Worm (Caenorhabditis elegans) whole organism, midembryonic: ENCODE data around the gene mrpl-41.
"Not testable (repeated sequence)": the region's sequence is repeated elsewhere in the genome, so short reads cannot be mapped to it uniquely, and the experiment has no call there.

Source experiments
- T22C8.4 ChIP-seq: fragments of 200-800 bp; sonication (Bioruptor generic); IDR thresholded peaks from 2 replicates; pipeline ENCODE4 v1.3.6; 2022; ENCODE audit warnings: missing genetic modification characterization, missing compliant biosample characterization
- cog-1 ChIP-seq: sonication (generic microtip); optimal IDR thresholded peaks from 2 replicates; lab custom pipeline; 2016; ENCODE audit warnings: missing genetic modification characterization, missing compliant biosample characterization
- flt-1 ChIP-seq: fragments of 200-800 bp; sonication (Bioruptor generic); IDR thresholded peaks from 2 replicates; pipeline ENCODE4 v1.3.6; 2022; ENCODE audit warnings: missing genetic modification characterization, missing compliant biosample characterization
- klf-2 ChIP-seq: fragments of 200-800 bp; sonication (Bioruptor generic); conservative IDR thresholded peaks from 2 replicates; pipeline ENCODE4 v1.3.6; 2022; ENCODE audit warnings: missing genetic modification reagents, missing genetic modification characterization, missing compliant biosample characterization
- med-1 ChIP-seq: sonication (generic microtip); optimal IDR thresholded peaks from 2 replicates; lab custom pipeline; 2017; ENCODE audit warnings: missing genetic modification characterization, mild to moderate bottlenecking, missing compliant biosample characterization, antibody characterized with exemption, missing genetic modification reagents; ENCODE audit not compliant: insufficient read depth
- ref-1 ChIP-seq: fragments of 200-800 bp; sonication (Bioruptor generic); conservative IDR thresholded peaks from 2 replicates; pipeline ENCODE4 v1.3.6; 2022; ENCODE audit warnings: missing genetic modification reagents, missing genetic modification characterization, missing compliant biosample characterization
- tab-1 ChIP-seq: fragments of 200-800 bp; sonication (Bioruptor generic); IDR thresholded peaks from 2 replicates; pipeline ENCODE4 v1.3.6; 2022; ENCODE audit warnings: missing genetic modification characterization, missing compliant biosample characterization
- ztf-23 ChIP-seq: fragments of 200-800 bp; sonication (Bioruptor generic); IDR thresholded peaks from 2 replicates; pipeline ENCODE4 v1.3.6; 2022; ENCODE audit warnings: missing genetic modification reagents, missing genetic modification characterization, missing compliant biosample characterization
- ztf-29 ChIP-seq: fragments of 200-800 bp; sonication (Bioruptor generic); IDR thresholded peaks from 2 replicates; pipeline ENCODE4 v1.3.6; 2022; ENCODE audit warnings: missing genetic modification reagents, missing genetic modification characterization, missing compliant biosample characterization

mrpl-41 gene

ce11 chrII:300977-301772 lies 12.4 kb downstream of the mrpl-41 start, which contains the start of gene K01A2.5:
K01A2.5 (plus strand) TSS chrII:301273.
- TF ChIP-seq cog-1 (tag; lab: Kevin White, UChicago), result peak; percentile 22
- TF ChIP-seq ztf-29 (GFP tag; lab: Robert Waterston, UW), result no peak

DNA sequence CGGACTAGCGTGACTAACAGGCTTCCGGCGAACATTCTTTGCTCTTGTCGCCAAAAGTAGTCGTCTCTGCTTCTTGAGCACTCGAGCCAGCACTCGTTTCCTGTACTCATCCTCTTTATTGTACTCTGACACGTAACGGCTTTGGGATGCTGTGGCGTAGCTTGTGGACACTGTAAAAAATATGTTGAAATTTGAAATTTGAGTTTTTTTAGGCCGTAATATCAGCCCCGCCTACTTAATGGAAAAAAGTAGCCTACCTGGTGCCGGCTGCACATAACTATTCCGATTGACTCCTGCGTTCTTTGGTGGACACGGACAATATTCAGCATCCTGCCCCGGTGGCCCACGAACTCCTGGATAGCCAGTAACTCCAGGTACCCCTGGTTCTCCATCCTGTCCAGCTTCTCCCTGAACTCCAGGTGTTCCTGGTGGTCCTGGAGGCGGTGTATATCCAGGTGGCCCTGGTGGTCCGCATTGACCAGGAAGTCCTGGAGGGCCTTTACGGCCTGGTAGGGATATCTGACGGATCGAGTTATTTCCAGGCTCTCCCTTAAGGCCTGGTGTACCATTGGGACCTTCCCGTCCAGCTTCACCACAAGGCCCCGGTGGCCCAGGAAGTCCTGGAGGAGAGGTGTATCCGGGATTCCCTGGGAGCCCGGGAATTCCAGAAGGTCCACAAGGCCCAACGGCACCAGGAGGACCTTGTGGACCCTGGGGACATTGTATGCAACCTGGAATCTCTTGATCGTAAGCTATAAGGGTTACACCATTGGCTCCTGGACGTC lies 15.4 kb downstream of the mrpl-41 start:
- TF ChIP-seq klf-2 (GFP tag; lab: Robert Waterston, UW) (no peak), ref-1 (GFP tag; lab: Robert Waterston, UW) (no peak), ztf-29 (GFP tag; lab: Robert Waterston, UW) (no peak), flt-1 (no peak), cog-1 (tag; lab: Kevin White, UChicago) (no peak), T22C8.4 (GFP tag; lab: Robert Waterston, UW) (no peak), ztf-23 (no peak), med-1 (GFP tag; lab: Kevin White, UChicago) (no peak), tab-1 (GFP tag; lab: Robert Waterston, UW) (no peak)

- no peak for TF ChIP-seq tab-1 (GFP tag; lab: Robert Waterston, UW)
- TF ChIP-seq med-1 (GFP tag; lab: Kevin White, UChicago), result no peak
- TF ChIP-seq klf-2 (GFP tag; lab: Robert Waterston, UW), result no peak
- no peak for TF ChIP-seq cog-1 (tag; lab: Kevin White, UChicago)
- TF ChIP-seq flt-1, result no peak
- TF ChIP-seq ref-1 (GFP tag; lab: Robert Waterston, UW), result no peak
- TF ChIP-seq ztf-29 (GFP tag; lab: Robert Waterston, UW), result no peak
- no peak for TF ChIP-seq T22C8.4 (GFP tag; lab: Robert Waterston, UW)
- no peak for TF ChIP-seq ztf-23
Observed at ce11 chrII:305645-306044, 16.9 kb downstream of the mrpl-41 start, which contains the start of gene col-69. col-69 (minus strand) TSS chrII:305745.

DNA sequence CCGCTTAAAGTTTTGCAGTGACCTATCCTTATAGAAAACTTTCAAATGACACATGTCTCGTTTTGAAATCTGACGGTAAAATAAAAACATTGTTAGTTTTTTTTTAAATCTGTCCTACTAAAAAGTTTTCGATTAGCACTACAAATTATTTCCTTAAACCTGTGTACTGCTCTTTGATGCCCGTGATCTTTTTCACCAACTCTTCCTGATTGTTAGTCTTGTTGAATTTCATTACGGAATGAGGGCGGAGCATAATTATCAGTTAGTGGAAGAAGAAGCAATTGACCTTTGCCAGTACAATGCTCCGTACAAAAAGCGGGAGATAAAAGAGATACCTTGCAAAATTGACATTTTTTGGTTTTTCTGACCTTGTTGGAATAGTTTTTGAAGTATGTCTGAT lies 18.4 kb downstream of the mrpl-41 start, which contains the start of gene K01A2.4:
TSS of gene K01A2.4 (plus strand) at position 301 of the 400 bp plus-strand sequence.
- TF ChIP-seq flt-1 (no peak), ztf-29 (GFP tag; lab: Robert Waterston, UW) (no peak), ztf-23 (no peak), ref-1 (GFP tag; lab: Robert Waterston, UW) (no peak), cog-1 (tag; lab: Kevin White, UChicago) (no peak), T22C8.4 (GFP tag; lab: Robert Waterston, UW) (no peak)

DNA sequence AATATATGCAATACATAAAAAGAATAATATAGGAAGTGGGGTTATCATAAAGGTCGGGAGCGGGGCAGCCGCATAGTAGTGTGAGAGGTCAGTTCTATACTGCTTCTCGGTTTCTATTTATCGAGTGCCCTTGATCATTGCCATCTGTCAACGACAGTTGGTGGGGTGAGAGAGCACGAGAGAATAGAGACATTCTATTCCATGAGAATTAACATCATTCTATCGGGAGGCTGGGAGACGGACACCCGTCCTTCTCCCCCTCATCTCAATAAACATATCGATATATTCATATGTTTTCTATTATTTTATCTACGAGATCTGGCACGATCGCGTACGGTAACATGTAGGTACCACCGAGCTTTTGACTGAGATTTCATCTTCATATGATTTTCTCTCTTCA lies 23.4 kb downstream of the mrpl-41 start, which contains the start of gene mps-2:
TSS of gene mps-2 (minus strand) at position 101 of the 400 bp plus-strand sequence.
- not testable (repeated sequence) for TF ChIP-seq ztf-29 (GFP tag; lab: Robert Waterston, UW); ref-1 (GFP tag; lab: Robert Waterston, UW); ztf-23

DNA sequence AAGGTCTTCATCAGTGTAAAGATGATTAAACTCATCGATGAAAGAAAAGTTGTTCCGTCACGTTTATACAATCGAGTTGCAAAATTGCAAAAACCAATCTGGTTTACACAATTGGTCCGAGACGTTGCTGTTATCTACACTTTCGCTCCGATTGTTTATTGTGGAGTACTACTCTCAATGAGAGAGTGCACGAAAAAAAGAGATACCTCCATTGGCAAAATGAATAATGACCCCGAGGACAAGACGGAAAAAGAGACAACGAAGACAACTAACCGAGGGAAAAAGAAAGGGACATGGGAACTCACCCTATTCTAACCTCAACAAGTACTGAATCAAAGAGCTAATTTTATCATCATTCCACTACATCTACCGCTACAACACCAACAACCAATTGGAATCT lies 24.8 kb downstream of the mrpl-41 start:
- TF ChIP-seq T22C8.4 (GFP tag; lab: Robert Waterston, UW) (no peak), med-1 (GFP tag; lab: Kevin White, UChicago) (no peak), ref-1 (GFP tag; lab: Robert Waterston, UW) (no peak)

DNA sequence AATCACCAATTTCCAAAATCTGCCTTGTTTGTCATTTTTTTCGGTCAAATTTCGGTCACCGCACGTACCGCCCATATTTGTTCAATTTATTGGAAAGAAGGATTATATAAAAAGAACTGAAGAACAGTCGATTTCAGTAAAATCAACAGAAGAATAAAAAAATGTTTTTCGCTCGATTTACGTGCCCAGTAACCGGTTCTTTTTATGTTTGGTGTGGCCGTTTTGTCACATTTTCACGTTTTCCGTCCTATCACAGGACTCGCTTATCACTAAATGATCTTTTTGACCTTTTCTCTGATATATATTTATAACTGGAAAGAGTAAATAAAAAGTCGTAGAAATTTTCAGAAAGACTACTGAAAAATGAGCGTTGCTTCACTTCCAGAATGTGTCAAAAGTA lies 30.7 kb downstream of the mrpl-41 start, which contains the start of gene far-7:
TSS of gene far-7 (plus strand) at position 331 of the 400 bp plus-strand sequence.
- TF ChIP-seq T22C8.4 (GFP tag; lab: Robert Waterston, UW) (no peak), klf-2 (GFP tag; lab: Robert Waterston, UW) (no peak), tab-1 (GFP tag; lab: Robert Waterston, UW) (no peak), cog-1 (tag; lab: Kevin White, UChicago) (no peak), ztf-23 (no peak), med-1 (GFP tag; lab: Kevin White, UChicago) (no peak), flt-1 (no peak), ztf-29 (GFP tag; lab: Robert Waterston, UW) (no peak), ref-1 (GFP tag; lab: Robert Waterston, UW) (no peak)

DNA sequence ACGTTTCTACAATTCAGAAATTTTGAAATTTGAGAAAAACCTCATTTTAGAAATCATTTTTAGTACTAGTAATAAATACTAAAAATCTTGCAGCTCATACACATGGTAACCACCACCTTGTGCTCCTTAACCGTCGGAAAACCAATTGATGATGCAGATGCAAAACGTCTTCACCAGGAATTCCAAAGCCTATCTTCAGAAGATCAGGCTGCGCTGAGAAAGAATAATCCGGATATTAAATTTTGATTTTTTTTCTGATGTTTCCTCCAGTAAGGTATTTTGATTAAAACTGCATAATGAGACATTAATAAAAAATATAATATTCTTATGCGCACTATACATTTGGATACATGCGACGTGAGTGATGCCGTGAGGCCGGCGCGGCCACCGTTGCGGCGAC lies 32.0 kb downstream of the mrpl-41 start:
- TF ChIP-seq tab-1 (GFP tag; lab: Robert Waterston, UW) (no peak), T22C8.4 (GFP tag; lab: Robert Waterston, UW) (no peak), klf-2 (GFP tag; lab: Robert Waterston, UW) (no peak), ref-1 (GFP tag; lab: Robert Waterston, UW) (no peak), med-1 (GFP tag; lab: Kevin White, UChicago) (no peak), cog-1 (tag; lab: Kevin White, UChicago) (no peak), flt-1 (no peak), ztf-23 (no peak), ztf-29 (GFP tag; lab: Robert Waterston, UW) (no peak)

- TF ChIP-seq tab-1 (GFP tag; lab: Robert Waterston, UW) (no peak), ztf-23 (no peak), flt-1 (no peak), ref-1 (GFP tag; lab: Robert Waterston, UW) (no peak), T22C8.4 (GFP tag; lab: Robert Waterston, UW) (no peak), ztf-29 (GFP tag; lab: Robert Waterston, UW) (no peak), cog-1 (tag; lab: Kevin White, UChicago) (no peak), klf-2 (GFP tag; lab: Robert Waterston, UW) (no peak), med-1 (GFP tag; lab: Kevin White, UChicago) (no peak)
Observed at ce11 chrII:321183-321582, 32.4 kb downstream of the mrpl-41 start.
